Worm (Caenorhabditis elegans) whole organism, young adult: Measurements from ENCODE around the gene arl-8.

Experiments used
- D2030.7 ChIP-seq: fragments of 200-800 bp; sonication (Bioruptor generic); IDR thresholded peaks from 2 replicates; pipeline ENCODE4 v1.3.6; 2022; ENCODE audit warnings: missing genetic modification reagents, missing genetic modification characterization, missing compliant biosample characterization
- F23B12.7 ChIP-seq: sonication (generic microtip); optimal IDR thresholded peaks from 2 replicates; lab custom pipeline; 2017; ENCODE audit warnings: missing genetic modification characterization, mild to moderate bottlenecking, missing compliant biosample characterization, antibody characterized with exemption, moderate library complexity; ENCODE audit not compliant: insufficient read depth
- F37B4.10 ChIP-seq: fragments of 200-800 bp; sonication (Bioruptor generic); IDR thresholded peaks from 2 replicates; pipeline ENCODE4 v1.3.6; 2022; ENCODE audit warnings: missing genetic modification characterization, missing compliant biosample characterization
- F52B5.7 ChIP-seq: sonication (generic microtip); optimal IDR thresholded peaks from 2 replicates; lab custom pipeline; 2016; ENCODE audit warnings: mild to moderate bottlenecking, missing genetic modification characterization, missing compliant biosample characterization
- F57C9.4 ChIP-seq: sonication (generic microtip); optimal IDR thresholded peaks from 2 replicates; lab custom pipeline; 2017; ENCODE audit warnings: mild to moderate bottlenecking, missing genetic modification characterization, missing compliant biosample characterization
- ZK185.1 ChIP-seq: sonication (generic microtip); optimal IDR thresholded peaks from 2 replicates; lab custom pipeline; 2016; ENCODE audit warnings: mild to moderate bottlenecking, missing genetic modification characterization, missing compliant biosample characterization; ENCODE audit not compliant: poor library complexity, severe bottlenecking
- akir-1 ChIP-seq: fragments of 200-800 bp; sonication (Bioruptor generic); optimal IDR thresholded peaks from 2 replicates; lab custom pipeline; 2018; ENCODE audit warnings: mild to moderate bottlenecking, missing genetic modification characterization, moderate library complexity, missing compliant biosample characterization
- atf-7 ChIP-seq: sonication (generic microtip); optimal IDR thresholded peaks from 2 replicates; lab custom pipeline; 2017; ENCODE audit warnings: mild to moderate bottlenecking, missing genetic modification characterization, missing compliant biosample characterization
- attf-6 ChIP-seq: fragments of 200-800 bp; sonication (Bioruptor generic); IDR thresholded peaks from 2 replicates; pipeline ENCODE4 v1.3.6; 2022; ENCODE audit warnings: missing genetic modification reagents, missing genetic modification characterization, missing compliant biosample characterization
- bed-1 ChIP-seq: fragments of 200-800 bp; sonication (Bioruptor generic); IDR thresholded peaks from 2 replicates; pipeline ENCODE4 v1.3.6; 2022; ENCODE audit warnings: missing genetic modification reagents, missing genetic modification characterization, missing compliant biosample characterization
- ceh-100 ChIP-seq: fragments of 200-800 bp; sonication (Bioruptor generic); IDR thresholded peaks from 2 replicates; pipeline ENCODE4 v1.3.6; 2022; ENCODE audit warnings: missing genetic modification reagents, missing genetic modification characterization, missing compliant biosample characterization
- ceh-91 ChIP-seq: fragments of 200-800 bp; sonication (Bioruptor generic); IDR thresholded peaks from 2 replicates; pipeline ENCODE4 v1.3.6; 2022; ENCODE audit warnings: missing genetic modification reagents, missing genetic modification characterization, missing compliant biosample characterization
- dpl-1 ChIP-seq: fragments of 150-350 bp; optimal IDR thresholded peaks from 2 replicates; lab custom pipeline; 2014; ENCODE audit warnings: missing biosample characterization, missing genetic modification reagents, missing genetic modification characterization
- egl-18 ChIP-seq: fragments of 200-800 bp; sonication (Bioruptor generic); IDR thresholded peaks from 2 replicates; pipeline ENCODE4 v1.3.6; 2022; ENCODE audit warnings: missing genetic modification reagents, missing genetic modification characterization, missing compliant biosample characterization
- ekl-4 ChIP-seq: fragments of 200-800 bp; sonication (Bioruptor generic); IDR thresholded peaks from 2 replicates; pipeline ENCODE4 v1.3.6; 2022; ENCODE audit warnings: missing genetic modification reagents, missing genetic modification characterization, missing compliant biosample characterization
- fkh-3 ChIP-seq: sonication (generic microtip); optimal IDR thresholded peaks from 2 replicates; lab custom pipeline; 2016; ENCODE audit warnings: mild to moderate bottlenecking, missing genetic modification characterization, missing compliant biosample characterization
- hmg-20 ChIP-seq: fragments of 200-800 bp; sonication (Bioruptor generic); IDR thresholded peaks from 2 replicates; pipeline ENCODE4 v1.3.6; 2022; ENCODE audit warnings: missing genetic modification reagents, missing genetic modification characterization, missing compliant biosample characterization
- lag-1 ChIP-seq: fragments of 200-800 bp; sonication (Bioruptor generic); IDR thresholded peaks from 2 replicates; pipeline ENCODE4 v1.3.6; 2022; ENCODE audit warnings: missing genetic modification reagents, missing genetic modification characterization, missing compliant biosample characterization
- let-526 ChIP-seq: fragments of 200-800 bp; sonication (Bioruptor generic); IDR thresholded peaks from 2 replicates; pipeline ENCODE4 v1.3.6; 2022; ENCODE audit warnings: missing genetic modification reagents, missing genetic modification characterization, missing compliant biosample characterization
- lin-54 ChIP-seq: fragments of 200-800 bp; sonication (Bioruptor generic); optimal IDR thresholded peaks from 2 replicates; lab custom pipeline; 2018; ENCODE audit warnings: mild to moderate bottlenecking, missing genetic modification characterization, missing compliant biosample characterization
- lir-1 ChIP-seq: fragments of 200-800 bp; sonication (Bioruptor generic); conservative IDR thresholded peaks from 2 replicates; pipeline ENCODE4 v1.3.6; 2022; ENCODE audit warnings: missing genetic modification reagents, missing genetic modification characterization, missing compliant biosample characterization
- lsl-1 ChIP-seq: fragments of 200-800 bp; sonication (Bioruptor generic); optimal IDR thresholded peaks from 2 replicates; lab custom pipeline; 2018; ENCODE audit warnings: mild to moderate bottlenecking, missing genetic modification characterization, moderate library complexity, missing compliant biosample characterization
- madf-3 ChIP-seq: fragments of 200-800 bp; sonication (Bioruptor generic); IDR thresholded peaks from 2 replicates; pipeline ENCODE4 v1.3.6; 2022; ENCODE audit warnings: missing genetic modification reagents, missing genetic modification characterization, missing compliant biosample characterization
- madf-6 ChIP-seq: fragments of 200-800 bp; sonication (Bioruptor generic); IDR thresholded peaks from 2 replicates; pipeline ENCODE4 v1.3.6; 2022; ENCODE audit warnings: missing genetic modification reagents, missing genetic modification characterization, missing compliant biosample characterization
- mcd-1 ChIP-seq: fragments of 200-800 bp; sonication (Bioruptor generic); IDR thresholded peaks from 2 replicates; pipeline ENCODE4 v1.3.6; 2022; ENCODE audit warnings: missing genetic modification reagents, missing genetic modification characterization, missing compliant biosample characterization
- nfya-2 ChIP-seq: fragments of 200-800 bp; sonication (Bioruptor generic); IDR thresholded peaks from 2 replicates; pipeline ENCODE4 v1.3.6; 2022; ENCODE audit warnings: missing genetic modification reagents, missing genetic modification characterization, missing compliant biosample characterization
- rcor-1 ChIP-seq: fragments of 200-800 bp; sonication (Bioruptor generic); IDR thresholded peaks from 2 replicates; pipeline ENCODE4 v1.3.6; 2022; ENCODE audit warnings: missing genetic modification reagents, missing genetic modification characterization, missing compliant biosample characterization
- repo-1 ChIP-seq: sonication (generic microtip); optimal IDR thresholded peaks from 2 replicates; lab custom pipeline; 2017; ENCODE audit warnings: mild to moderate bottlenecking, missing genetic modification characterization, missing compliant biosample characterization
- rpc-1 ChIP-seq, 2 experiments: fragments of 150-350 bp in 1 of 2; sonication (generic microtip) in 1 of 2; optimal IDR thresholded peaks; 2 replicates each; lab custom pipeline; 2014 to 2018; ENCODE audit warnings: missing biosample characterization in 1 of 2, missing genetic modification characterization in 1 of 2, missing genetic modification reagents in 1 of 2, missing genotype in 1 of 2
- snpc-1.1 ChIP-seq: sonication (generic microtip); optimal IDR thresholded peaks from 2 replicates; lab custom pipeline; 2017; ENCODE audit warnings: missing genetic modification characterization, mild to moderate bottlenecking, missing compliant biosample characterization, antibody characterized with exemption, moderate library complexity, missing genotype, missing genetic modification reagents; ENCODE audit not compliant: insufficient read depth
- snpc-1.3 ChIP-seq: sonication (generic microtip); optimal IDR thresholded peaks from 2 replicates; lab custom pipeline; 2017; ENCODE audit warnings: missing genetic modification characterization, mild to moderate bottlenecking, missing compliant biosample characterization, antibody characterized with exemption, moderate library complexity, missing genotype, missing genetic modification reagents; ENCODE audit not compliant: insufficient read depth
- snpc-4 ChIP-seq, 5 experiments: fragments of 150-350 bp in 1 of 5; sonication (generic microtip) in 4 of 5; optimal IDR thresholded peaks; 2 replicates each; lab custom pipeline; 2014 to 2018; ENCODE audit warnings: missing genetic modification characterization in 5 of 5, missing biosample characterization in 3 of 5, antibody characterized with exemption in 2 of 5, mild to moderate bottlenecking in 2 of 5, missing compliant biosample characterization in 2 of 5, missing genotype in 2 of 5, moderate library complexity in 2 of 5, missing genetic modification reagents in 1 of 5
- sptf-2 ChIP-seq: fragments of 200-800 bp; sonication (Bioruptor generic); optimal IDR thresholded peaks from 2 replicates; lab custom pipeline; 2018; ENCODE audit warnings: mild to moderate bottlenecking, missing genetic modification characterization, missing compliant biosample characterization
- tbp1 ChIP-seq: fragments of 200-800 bp; sonication (Bioruptor generic); optimal IDR thresholded peaks from 2 replicates; lab custom pipeline; 2018; ENCODE audit warnings: mild to moderate bottlenecking, missing genetic modification characterization, missing compliant biosample characterization
- tbx-9 ChIP-seq: sonication (generic microtip); optimal IDR thresholded peaks from 2 replicates; lab custom pipeline; 2016; ENCODE audit warnings: borderline replicate concordance, missing genetic modification characterization, inconsistent platforms, missing compliant biosample characterization
- unc-130 ChIP-seq: sonication (generic microtip); optimal IDR thresholded peaks from 2 replicates; lab custom pipeline; 2016; ENCODE audit warnings: missing genetic modification reagents, missing genetic modification characterization, missing compliant biosample characterization
- zfh-2 ChIP-seq: fragments of 200-800 bp; sonication (Bioruptor generic); conservative IDR thresholded peaks from 2 replicates; pipeline ENCODE4 v1.3.6; 2022; ENCODE audit warnings: missing genetic modification reagents, missing genetic modification characterization, missing compliant biosample characterization
- zim-3 ChIP-seq: sonication (generic microtip); optimal IDR thresholded peaks from 2 replicates; lab custom pipeline; 2017; ENCODE audit warnings: mild to moderate bottlenecking, missing genetic modification characterization, moderate library complexity, missing compliant biosample characterization
- ztf-18 ChIP-seq: sonication (generic microtip); optimal IDR thresholded peaks from 2 replicates; lab custom pipeline; 2016; ENCODE audit warnings: missing genotype, mild to moderate bottlenecking, missing genetic modification characterization, missing compliant biosample characterization
- ztf-22 ChIP-seq: fragments of 200-800 bp; sonication (Bioruptor generic); optimal IDR thresholded peaks from 2 replicates; lab custom pipeline; 2018; ENCODE audit warnings: mild to moderate bottlenecking, missing genetic modification characterization, moderate library complexity, missing compliant biosample characterization
- ztf-3 ChIP-seq: fragments of 200-800 bp; sonication (Bioruptor generic); optimal IDR thresholded peaks from 2 replicates; lab custom pipeline; 2018; ENCODE audit warnings: mild to moderate bottlenecking, missing genetic modification characterization, missing compliant biosample characterization
- ztf-6 ChIP-seq: fragments of 200-800 bp; sonication (Bioruptor generic); IDR thresholded peaks from 2 replicates; pipeline ENCODE4 v1.3.6; 2022; ENCODE audit warnings: missing genetic modification reagents, missing genetic modification characterization, missing compliant biosample characterization

The arl-8 gene

DNA sequence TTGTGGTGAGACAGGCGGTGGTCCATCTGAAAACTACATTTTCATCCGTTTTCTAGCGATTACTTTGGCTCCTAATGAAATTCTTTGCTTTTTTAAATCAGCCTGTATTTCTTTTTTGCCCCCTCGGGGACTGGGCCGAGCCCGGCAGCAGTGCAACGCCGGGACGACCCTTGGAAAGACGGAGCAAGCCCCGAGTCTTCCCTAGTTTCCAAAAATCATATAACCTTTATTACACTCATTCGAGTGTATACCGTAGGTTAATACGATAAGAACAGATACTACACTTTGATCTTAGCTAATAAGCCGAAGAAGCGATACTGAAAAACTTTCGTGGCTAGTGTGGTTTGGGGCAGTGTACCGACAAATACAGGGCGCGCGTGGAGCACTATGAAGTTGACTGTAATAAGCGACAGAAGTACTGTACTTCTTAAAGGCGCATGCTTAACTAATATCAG is 33.2 kb upstream of the arl-8 start (continued):
- peak; percentile 88 for TF ChIP-seq rcor-1 (GFP tag; lab: Robert Waterston, UW)

DNA sequence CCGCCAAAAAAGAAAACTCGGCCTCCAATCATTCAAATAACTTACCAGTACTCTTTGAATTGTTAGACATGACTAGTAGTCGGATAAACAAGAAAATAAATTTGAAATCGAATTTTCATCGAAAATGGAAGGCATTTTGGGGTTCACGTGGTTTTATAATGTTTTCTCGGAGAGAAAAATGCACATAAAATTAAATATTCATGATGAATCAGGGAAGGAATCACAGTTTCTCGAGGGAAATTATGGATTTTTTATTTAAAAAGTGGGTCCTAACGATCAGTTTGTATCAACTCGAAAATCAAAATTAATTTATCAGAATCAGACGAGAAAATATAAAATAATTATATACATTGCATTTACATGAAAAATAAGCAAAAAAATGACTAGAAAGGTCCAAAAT is 32.6 kb upstream of the arl-8 start, which contains the start of gene Y57G11C.5:
Gene Y57G11C.5, minus strand, starts transcription at position 101 of the 400 bp plus-strand sequence.
- TF ChIP-seq ztf-6 (GFP tag; lab: Robert Waterston, UW) (no peak), akir-1 (GFP tag; lab: Kevin White, UChicago) (no peak), atf-7 (no peak), zfh-2 (GFP tag; lab: Robert Waterston, UW) (no peak), lir-1 (no peak), madf-6 (no peak), rpc-1 (optimal IDR thresholded peaks at IDR 0.05; lab: Kevin White, UChicago) (no peak), rpc-1 (tag; optimal IDR thresholded peaks at IDR 0.05; lab: Kevin White, UChicago) (no peak), snpc-1.1 (no peak), lag-1 (GFP tag; lab: Robert Waterston, UW) (no peak), ceh-100 (GFP tag; lab: Robert Waterston, UW) (no peak)

DNA sequence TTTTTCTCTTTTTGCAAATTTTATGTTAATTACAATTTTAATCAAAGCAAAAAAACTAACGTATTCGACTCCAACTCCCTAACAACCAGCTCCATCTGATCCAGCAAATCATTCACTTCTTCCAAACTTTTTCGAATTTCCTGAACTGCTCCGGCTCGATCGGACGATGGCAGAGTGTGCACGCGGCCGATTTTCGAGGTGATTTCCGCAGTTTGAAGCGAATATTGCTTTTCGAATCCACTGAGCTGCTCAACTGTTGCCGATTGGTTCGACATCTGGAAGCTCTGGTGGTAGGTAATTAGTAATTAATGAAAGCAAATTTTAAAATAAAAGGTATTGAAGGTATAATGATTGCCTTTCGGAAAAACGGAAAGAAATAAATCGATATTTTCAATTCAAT is 31.6 kb upstream of the arl-8 start, which contains the start of gene vti-1:
Gene vti-1, minus strand, starts transcription at position 284 of the 400 bp plus-strand sequence.
- TF ChIP-seq madf-6 (peak; percentile 6; the same call in 1 of the 2 replicates), dpl-1 (GFP tag; lab: Kevin White, UChicago) (no peak), lir-1 (no peak), snpc-4 (GFP tag; optimal IDR thresholded peaks at IDR 0.05; lab: Kevin White, UChicago) (no peak), snpc-4 (tag; optimal IDR thresholded peaks at IDR 0.05; lab: Kevin White, UChicago) (peak in 2 of 4 experiments; percentile 3 to 82), lin-54 (no peak), D2030.7 (GFP tag; lab: Robert Waterston, UW) (0 out of 2 replicates have a peak, but pooled peaks have one; percentile 14), ztf-3 (no peak), rpc-1 (optimal IDR thresholded peaks at IDR 0.05; lab: Kevin White, UChicago) (no peak), rpc-1 (tag; optimal IDR thresholded peaks at IDR 0.05; lab: Kevin White, UChicago) (no peak), nfya-2 (GFP tag; lab: Robert Waterston, UW) (no peak), mcd-1 (GFP tag; lab: Robert Waterston, UW) (0 out of 2 replicates have a peak, but pooled peaks have one; percentile 34), ceh-91 (no peak), ztf-18 (no peak), F23B12.7 (no peak), sptf-2 (GFP tag; lab: Kevin White, UChicago) (no peak), tbp1 (GFP tag; lab: Kevin White, UChicago) (peak; percentile 18), unc-130 (GFP tag; lab: Kevin White, UChicago) (no peak), lsl-1 (no peak), lag-1 (GFP tag; lab: Robert Waterston, UW) (no peak), madf-3 (no peak), attf-6 (peak; percentile 87), bed-1 (GFP tag; lab: Robert Waterston, UW) (no peak), zim-3 (no peak), fkh-3 (no peak), ekl-4 (GFP tag; lab: Robert Waterston, UW) (peak; percentile 47; the same call in 1 of the 2 replicates)

DNA sequence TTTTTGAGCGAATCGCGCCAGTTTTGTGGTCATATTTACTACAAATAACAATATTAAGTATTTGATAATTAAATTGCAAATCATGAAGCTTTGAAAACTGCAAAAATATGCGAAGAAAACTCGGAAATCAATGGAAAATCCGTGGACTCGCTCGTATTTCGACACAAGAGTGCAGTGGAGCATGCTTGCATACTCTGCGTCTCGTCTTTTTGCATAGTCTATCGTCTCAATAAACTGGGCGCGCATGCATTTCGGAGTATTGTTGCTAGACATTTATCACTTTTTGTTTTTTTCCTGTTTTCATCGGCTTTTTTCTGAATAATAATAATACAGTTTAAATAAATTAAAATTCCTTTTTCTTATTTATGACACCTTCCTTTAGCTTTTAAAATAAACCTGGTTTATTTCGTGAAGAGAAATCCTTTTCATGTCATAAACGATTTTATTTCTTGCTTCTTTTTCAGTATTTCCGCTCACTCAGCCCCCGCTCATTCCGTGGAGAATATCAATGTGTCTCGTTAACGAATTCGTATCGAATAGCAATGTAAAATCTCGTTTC is 30.2 kb upstream of the arl-8 start, which contains the start of the genes mrps-7 and Y57G11C.3:
Gene mrps-7, minus strand, starts transcription at position 38 of the 559 bp plus-strand sequence.
Gene Y57G11C.3, plus strand, starts transcription at position 509 of the 559 bp plus-strand sequence.
- TF ChIP-seq F57C9.4 (tag; lab: Kevin White, UChicago) = no peak
- no peak for TF ChIP-seq repo-1 (tag; lab: Kevin White, UChicago)
- TF ChIP-seq sptf-2 (GFP tag; lab: Kevin White, UChicago) = no peak
- peak; percentile 78 for TF ChIP-seq lin-54
- peak; percentile 92 for TF ChIP-seq attf-6
- TF ChIP-seq hmg-20 (GFP tag; lab: Robert Waterston, UW) = 0 out of 2 replicates have a peak, but pooled peaks have one; percentile 50
- no peak for TF ChIP-seq egl-18 (GFP tag; lab: Robert Waterston, UW)
- TF ChIP-seq let-526 (GFP tag; lab: Robert Waterston, UW) = no peak
- TF ChIP-seq F52B5.7 (tag; lab: Kevin White, UChicago) = no peak
- no peak for TF ChIP-seq lag-1 (GFP tag; lab: Robert Waterston, UW)
- TF ChIP-seq tbx-9 (tag; lab: Kevin White, UChicago) = no peak
- peak; percentile 78 for TF ChIP-seq ZK185.1 (tag; lab: Kevin White, UChicago)
- no peak for TF ChIP-seq atf-7
- TF ChIP-seq snpc-1.3 = peak; percentile 90
- no peak for TF ChIP-seq F37B4.10 (GFP tag; lab: Robert Waterston, UW)
- TF ChIP-seq ztf-22 (GFP tag; lab: Kevin White, UChicago) = no peak
